Worm (Caenorhabditis elegans) whole organism, late embryonic: Measurements from ENCODE around the gene Y62H9A.2.

Source experiments
- F13H6.1 ChIP-seq: sonication (generic microtip); optimal IDR thresholded peaks from 2 replicates; lab custom pipeline; 2016; ENCODE audit warnings: missing genetic modification characterization, missing compliant biosample characterization
- K02D7.2 ChIP-seq: sonication (generic microtip); optimal IDR thresholded peaks from 2 replicates; lab custom pipeline; 2017; ENCODE audit warnings: mild to moderate bottlenecking, missing genetic modification characterization, missing compliant biosample characterization
- K09A11.1 ChIP-seq: sonication (generic microtip); optimal IDR thresholded peaks from 2 replicates; lab custom pipeline; 2017; ENCODE audit warnings: antibody characterized with exemption, mild to moderate bottlenecking, missing genetic modification characterization, missing compliant biosample characterization; ENCODE audit not compliant: insufficient read depth
- ahr-1 ChIP-seq: sonication (generic microtip); optimal IDR thresholded peaks from 2 replicates; lab custom pipeline; 2016; ENCODE audit warnings: missing genetic modification characterization, missing compliant biosample characterization
- ama-1 ChIP-seq: fragments of 150-350 bp; optimal IDR thresholded peaks from 2 replicates; lab custom pipeline; 2014
- ceh-18 ChIP-seq: sonication (generic microtip); optimal IDR thresholded peaks from 2 replicates; lab custom pipeline; 2016; ENCODE audit warnings: missing genetic modification characterization, missing compliant biosample characterization
- ceh-19 ChIP-seq: fragments of 200-800 bp; sonication (Bioruptor generic); optimal IDR thresholded peaks from 2 replicates; lab custom pipeline; 2018; ENCODE audit warnings: mild to moderate bottlenecking, missing genetic modification characterization, missing compliant biosample characterization
- ceh-2 ChIP-seq: sonication (generic microtip); optimal IDR thresholded peaks from 2 replicates; lab custom pipeline; 2016; ENCODE audit warnings: missing genotype, missing genetic modification characterization, missing compliant biosample characterization
- ceh-22 ChIP-seq: sonication (generic microtip); optimal IDR thresholded peaks from 2 replicates; lab custom pipeline; 2017; ENCODE audit warnings: missing biosample characterization, missing genetic modification characterization
- ceh-30 ChIP-seq: fragments of 150-350 bp; optimal IDR thresholded peaks from 2 replicates; lab custom pipeline; 2014; ENCODE audit warnings: missing biosample characterization, missing genetic modification characterization
- ceh-31 ChIP-seq: sonication (generic microtip); optimal IDR thresholded peaks from 2 replicates; lab custom pipeline; 2016; ENCODE audit warnings: missing genetic modification characterization, missing compliant biosample characterization
- ceh-34 ChIP-seq: sonication (generic microtip); optimal IDR thresholded peaks from 2 replicates; lab custom pipeline; 2016; ENCODE audit warnings: mild to moderate bottlenecking, missing genetic modification characterization, missing compliant biosample characterization
- ceh-45 ChIP-seq: fragments of 200-800 bp; sonication (Bioruptor generic); IDR thresholded peaks from 2 replicates; pipeline ENCODE4 v1.3.6; 2022; ENCODE audit warnings: missing genetic modification reagents, missing genetic modification characterization, missing compliant biosample characterization
- ceh-48 ChIP-seq: sonication (generic microtip); optimal IDR thresholded peaks from 2 replicates; lab custom pipeline; 2016; ENCODE audit warnings: missing genetic modification characterization, inconsistent platforms, missing compliant biosample characterization
- ceh-6 ChIP-seq: fragments of 200-800 bp; sonication (Bioruptor generic); optimal IDR thresholded peaks from 2 replicates; lab custom pipeline; 2018; ENCODE audit warnings: mild to moderate bottlenecking, missing genetic modification characterization, missing compliant biosample characterization
- dmd-4 ChIP-seq: sonication (generic microtip); optimal IDR thresholded peaks from 2 replicates; lab custom pipeline; 2016; ENCODE audit warnings: borderline replicate concordance, missing genetic modification characterization, missing compliant biosample characterization
- elt-2 ChIP-seq: sonication (generic microtip); optimal IDR thresholded peaks from 2 replicates; lab custom pipeline; 2016; ENCODE audit warnings: missing genetic modification reagents, missing genetic modification characterization, missing compliant biosample characterization
- elt-4 ChIP-seq: sonication (generic microtip); optimal IDR thresholded peaks from 2 replicates; lab custom pipeline; 2016; ENCODE audit warnings: missing genetic modification characterization, missing compliant biosample characterization
- fax-1 ChIP-seq: sonication (generic microtip); optimal IDR thresholded peaks from 2 replicates; lab custom pipeline; 2016; ENCODE audit warnings: missing genotype, missing genetic modification characterization, missing compliant biosample characterization
- gmeb-2 ChIP-seq: sonication (generic microtip); optimal IDR thresholded peaks from 2 replicates; lab custom pipeline; 2016; ENCODE audit warnings: missing genetic modification characterization, inconsistent platforms, missing compliant biosample characterization
- hlh-8 ChIP-seq: sonication (generic microtip); optimal IDR thresholded peaks from 2 replicates; lab custom pipeline; 2016; ENCODE audit warnings: missing genotype, missing genetic modification characterization, missing compliant biosample characterization
- lim-6 ChIP-seq: sonication (generic microtip); optimal IDR thresholded peaks from 2 replicates; lab custom pipeline; 2016; ENCODE audit warnings: missing genetic modification characterization, missing compliant biosample characterization
- lin-11 ChIP-seq: fragments of 200-800 bp; sonication (Bioruptor generic); optimal IDR thresholded peaks from 2 replicates; lab custom pipeline; 2018; ENCODE audit warnings: mild to moderate bottlenecking, missing genetic modification characterization, missing compliant biosample characterization
- madf-2 ChIP-seq: sonication (generic microtip); optimal IDR thresholded peaks from 2 replicates; lab custom pipeline; 2017; ENCODE audit warnings: missing genetic modification characterization, missing compliant biosample characterization
- nfya-1 ChIP-seq: sonication (generic microtip); optimal IDR thresholded peaks from 2 replicates; lab custom pipeline; 2017; ENCODE audit warnings: missing genetic modification characterization, mild to moderate bottlenecking, missing compliant biosample characterization, antibody characterized with exemption, moderate library complexity
- nhr-11 ChIP-seq: fragments of 150-350 bp; optimal IDR thresholded peaks from 2 replicates; lab custom pipeline; 2014; ENCODE audit warnings: missing biosample characterization, missing genetic modification characterization
- nhr-232 ChIP-seq: sonication (generic microtip); optimal IDR thresholded peaks from 2 replicates; lab custom pipeline; 2016; ENCODE audit warnings: missing genetic modification characterization, missing compliant biosample characterization
- odd-2 ChIP-seq: sonication (generic microtip); optimal IDR thresholded peaks from 2 replicates; lab custom pipeline; 2017; ENCODE audit warnings: antibody characterized with exemption, mild to moderate bottlenecking, missing genetic modification characterization, missing compliant biosample characterization
- pax-1 ChIP-seq: fragments of 150-350 bp; optimal IDR thresholded peaks from 2 replicates; lab custom pipeline; 2014; ENCODE audit warnings: missing biosample characterization, missing genetic modification characterization
- pha-2 ChIP-seq: sonication (generic microtip); optimal IDR thresholded peaks from 2 replicates; lab custom pipeline; 2017; ENCODE audit warnings: mild to moderate bottlenecking, missing genetic modification characterization, missing compliant biosample characterization
- pha-4 ChIP-seq: fragments of 150-350 bp; optimal IDR thresholded peaks from 2 replicates; lab custom pipeline; 2018; ENCODE audit warnings: missing biosample characterization, missing genetic modification reagents, missing genetic modification characterization
- sdc-2 ChIP-seq: sonication (generic microtip); optimal IDR thresholded peaks from 2 replicates; lab custom pipeline; 2016; ENCODE audit warnings: missing genotype, missing genetic modification characterization, missing compliant biosample characterization
- sox-4 ChIP-seq: sonication (generic microtip); optimal IDR thresholded peaks from 2 replicates; lab custom pipeline; 2017; ENCODE audit warnings: mild to moderate bottlenecking, missing genetic modification characterization, inconsistent platforms, missing compliant biosample characterization
- syd-9 ChIP-seq: sonication (generic microtip); optimal IDR thresholded peaks from 2 replicates; lab custom pipeline; 2016; ENCODE audit warnings: mild to moderate bottlenecking, missing genetic modification characterization, moderate library complexity, missing compliant biosample characterization
- tbx-2 ChIP-seq: sonication (generic microtip); optimal IDR thresholded peaks from 2 replicates; lab custom pipeline; 2016; ENCODE audit warnings: missing genetic modification characterization, missing compliant biosample characterization
- ttx-3 ChIP-seq: sonication (generic microtip); optimal IDR thresholded peaks from 2 replicates; lab custom pipeline; 2016; ENCODE audit warnings: missing genetic modification reagents, missing genetic modification characterization, missing compliant biosample characterization
- unc-55 ChIP-seq: sonication (generic microtip); optimal IDR thresholded peaks from 2 replicates; lab custom pipeline; 2017; ENCODE audit warnings: missing biosample characterization, missing genetic modification reagents, missing genetic modification characterization
- ztf-16 ChIP-seq: sonication (generic microtip); optimal IDR thresholded peaks from 2 replicates; lab custom pipeline; 2017; ENCODE audit warnings: missing genetic modification characterization, missing compliant biosample characterization

Y62H9A.2 gene

DNA sequence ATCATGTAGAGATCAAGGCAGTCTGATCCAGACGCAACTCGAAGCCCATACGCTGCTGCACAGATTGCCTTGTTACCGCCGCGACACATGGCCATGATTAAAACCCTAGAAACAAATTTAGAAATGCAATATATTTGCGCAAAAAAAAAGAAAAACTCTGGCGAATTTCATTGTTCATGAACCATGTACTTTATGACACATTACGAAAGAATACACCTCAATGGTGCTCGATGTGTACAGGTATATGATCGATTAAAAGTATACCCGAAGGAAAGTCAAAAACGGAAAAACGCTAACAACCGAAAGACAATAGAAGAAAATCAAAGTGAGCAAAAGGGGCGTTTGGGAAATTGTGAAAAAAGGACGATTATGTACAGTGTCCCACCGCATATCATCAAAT is 14.3 kb upstream of the Y62H9A.2 start, which contains the start of gene Y62H9A.8:
Gene Y62H9A.8, minus strand, starts transcription at position 101 of the 400 bp plus-strand sequence.
- TF ChIP-seq ama-1 (lab: Kevin White, UChicago): no peak
- TF ChIP-seq fax-1: no peak
- no peak for TF ChIP-seq syd-9
- TF ChIP-seq ceh-18 (tag; lab: Kevin White, UChicago): no peak
- TF ChIP-seq nhr-232 (tag; lab: Kevin White, UChicago): no peak
- no peak for TF ChIP-seq ztf-16 (tag; lab: Kevin White, UChicago)
- TF ChIP-seq elt-4 (tag; lab: Kevin White, UChicago): no peak
- no peak for TF ChIP-seq lin-11 (tag; lab: Kevin White, UChicago)
- no peak for TF ChIP-seq hlh-8 (tag; lab: Kevin White, UChicago)
- TF ChIP-seq ahr-1 (tag; lab: Kevin White, UChicago): no peak
- TF ChIP-seq ceh-34 (tag; lab: Kevin White, UChicago): no peak
- TF ChIP-seq dmd-4 (tag; lab: Kevin White, UChicago): no peak
- no peak for TF ChIP-seq odd-2 (tag; lab: Kevin White, UChicago)
- TF ChIP-seq ceh-2 (tag; lab: Kevin White, UChicago): no peak
- no peak for TF ChIP-seq unc-55
- no peak for TF ChIP-seq nfya-1 (tag; lab: Kevin White, UChicago)
- no peak for TF ChIP-seq nhr-11 (tag; lab: Kevin White, UChicago)
- no peak for TF ChIP-seq ttx-3 (tag; lab: Kevin White, UChicago)

DNA sequence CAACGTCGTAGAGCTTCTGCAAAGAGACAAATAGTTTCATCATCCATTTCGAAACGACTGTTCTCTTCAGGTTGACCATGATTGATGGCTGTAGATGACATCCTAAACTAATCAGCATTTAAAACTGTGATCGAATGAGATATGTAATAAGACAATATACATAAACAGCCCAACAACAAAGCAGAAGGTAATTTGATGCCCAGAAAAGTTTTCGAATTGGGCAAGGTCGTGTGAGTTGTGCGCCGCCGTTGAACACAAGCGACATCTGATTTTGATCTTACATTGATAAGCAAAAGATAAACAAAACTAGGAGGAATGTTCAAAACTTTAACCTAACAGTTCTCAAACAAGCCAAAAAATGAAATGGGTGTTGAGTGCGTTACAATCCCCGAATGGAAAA is 7.6 kb upstream of the Y62H9A.2 start, which contains the start of gene Y62H9A.7:
Gene Y62H9A.7, minus strand, starts transcription at position 101 of the 400 bp plus-strand sequence.
- TF ChIP-seq ceh-30 (tag; lab: Kevin White, UChicago) (no peak), K02D7.2 (tag; lab: Kevin White, UChicago) (no peak), pax-1 (tag; lab: Kevin White, UChicago) (no peak), syd-9 (no peak), ceh-22 (tag; lab: Kevin White, UChicago) (no peak), sox-4 (no peak), sdc-2 (tag; lab: Kevin White, UChicago) (no peak), pha-4 (tag; lab: Kevin White, UChicago) (no peak), lim-6 (tag; lab: Kevin White, UChicago) (no peak), nfya-1 (tag; lab: Kevin White, UChicago) (no peak), odd-2 (tag; lab: Kevin White, UChicago) (no peak), ceh-48 (tag; lab: Kevin White, UChicago) (no peak), K09A11.1 (tag; lab: Kevin White, UChicago) (no peak), ceh-19 (no peak), ama-1 (lab: Kevin White, UChicago) (no peak)

DNA sequence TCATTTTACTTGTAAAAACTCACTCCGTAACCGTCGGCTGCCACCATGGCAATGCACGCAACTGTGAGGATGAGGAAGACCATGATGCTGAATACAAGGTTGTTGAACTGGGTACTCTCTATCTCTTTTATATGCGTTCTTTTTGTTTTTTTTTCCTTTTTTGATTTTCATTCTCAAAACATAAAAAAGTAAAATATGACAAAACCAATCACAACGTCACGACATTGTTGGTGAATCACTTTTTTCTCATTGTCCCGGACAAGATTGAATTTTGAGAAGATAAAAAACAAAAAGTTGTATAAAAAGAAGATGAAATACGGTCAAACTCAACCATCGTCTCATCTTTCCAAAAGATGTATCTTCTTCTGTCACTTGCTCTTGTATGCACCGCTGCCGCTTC is 4.8 kb upstream of the Y62H9A.2 start, which contains the start of the genes Y62H9A.5 and ule-5:
Gene Y62H9A.5, minus strand, starts transcription at position 101 of the 400 bp plus-strand sequence.
Gene ule-5, plus strand, starts transcription at position 328 of the 400 bp plus-strand sequence.
- TF ChIP-seq odd-2 (tag; lab: Kevin White, UChicago) (no peak), syd-9 (no peak), sox-4 (no peak), madf-2 (tag; lab: Kevin White, UChicago) (no peak), ceh-48 (tag; lab: Kevin White, UChicago) (no peak), F13H6.1 (no peak), pha-2 (tag; lab: Kevin White, UChicago) (no peak), elt-2 (tag; lab: Kevin White, UChicago) (no peak), dmd-4 (tag; lab: Kevin White, UChicago) (no peak), ceh-45 (GFP tag; lab: Robert Waterston, UW) (no peak)

DNA sequence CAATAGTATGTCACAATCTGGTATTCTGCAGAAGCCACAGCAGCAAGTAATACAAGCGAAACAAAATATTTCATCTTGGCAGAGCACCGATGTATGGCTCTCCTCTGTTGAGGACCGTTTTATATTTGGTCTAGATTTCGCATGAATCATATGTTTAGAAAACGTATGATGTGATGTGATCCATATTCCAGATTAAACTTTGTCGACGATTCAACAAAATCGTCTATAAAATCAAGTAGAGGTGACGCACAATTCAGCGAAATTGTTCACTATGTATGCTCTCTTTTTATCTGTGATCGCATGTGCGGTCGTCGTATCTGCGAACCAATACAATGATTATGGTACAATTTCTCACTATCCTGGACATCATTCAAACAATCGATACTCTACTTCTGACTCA is 1.9 kb upstream of the Y62H9A.2 start, which contains the start of the genes Y62H9A.3 and Y62H9A.4:
Gene Y62H9A.3, minus strand, starts transcription at position 101 of the 400 bp plus-strand sequence.
Gene Y62H9A.4, plus strand, starts transcription at position 256 of the 400 bp plus-strand sequence.
- TF ChIP-seq ceh-22 (tag; lab: Kevin White, UChicago) (no peak), ceh-31 (no peak), tbx-2 (tag; lab: Kevin White, UChicago) (no peak), ceh-6 (GFP tag; lab: Kevin White, UChicago) (no peak), lim-6 (tag; lab: Kevin White, UChicago) (no peak), gmeb-2 (no peak)
